Fruit fly (Drosophila melanogaster): ENCODE measurements around the gene CG5167.

DNA sequence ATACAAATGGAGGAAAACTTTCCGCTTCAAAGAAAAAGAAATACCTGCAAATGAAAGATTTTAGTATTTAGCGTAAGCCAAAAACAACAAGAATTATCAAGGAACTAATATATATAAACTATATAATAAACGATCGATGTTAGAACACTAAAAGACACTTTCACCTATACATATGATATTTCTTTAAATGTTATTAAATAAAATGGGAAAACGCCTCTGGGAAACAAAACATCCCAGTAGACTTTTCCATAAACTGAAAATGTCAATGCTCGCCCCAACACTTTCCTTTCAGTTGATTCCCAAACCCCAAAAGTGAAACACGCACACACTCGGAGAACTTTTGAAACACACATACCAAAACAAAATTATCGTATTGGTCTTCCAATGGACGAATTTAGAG, 41.0 kb downstream of the CG5167 start, which contains the start of gene vrs:
- TF ChIP-seq Hr38 (GFP tag; optimal IDR thresholded peaks at IDR 0.05) (no peak), CG8119 (GFP tag; IDR thresholded peaks at IDR 0.05) (no peak), Lpt (GFP tag; optimal IDR thresholded peaks at IDR 0.05) (no peak), achi (GFP tag; optimal IDR thresholded peaks at IDR 0.05) (no peak), CG3919 (GFP tag; optimal IDR thresholded peaks at IDR 0.05) (no peak), CG3032 (tag; optimal IDR thresholded peaks at IDR 0.05) (no peak), Blimp-1 (GFP tag; optimal IDR thresholded peaks at IDR 0.05) (no peak)
